Fruit fly (Drosophila melanogaster): ENCODE results near the gene Hsp22.

The Hsp22 gene

dm6 chr3L:9398435-9398981 is 25.8 kb downstream of the Hsp22 start:
- no peak for TF ChIP-seq vri (GFP tag; optimal IDR thresholded peaks at IDR 0.05)
- no peak for TF ChIP-seq esn (GFP tag; optimal IDR thresholded peaks at IDR 0.05)
- peak; percentile 16 for TF ChIP-seq cyc (GFP tag; optimal IDR thresholded peaks at IDR 0.05)
- no peak for TF ChIP-seq Smox (GFP tag; optimal IDR thresholded peaks at IDR 0.05)
- TF ChIP-seq fd59A (GFP tag; optimal IDR thresholded peaks at IDR 0.05), result no peak
- TF ChIP-seq CG6808 (GFP tag; optimal IDR thresholded peaks at IDR 0.05), result peak; percentile 5
- no peak for TF ChIP-seq CG8319 (GFP tag; optimal IDR thresholded peaks at IDR 0.05)
- TF ChIP-seq topi (GFP tag; optimal IDR thresholded peaks at IDR 0.05), result no peak
- TF ChIP-seq Blimp-1 (GFP tag; optimal IDR thresholded peaks at IDR 0.05), result no peak
- TF ChIP-seq CG11294 (GFP tag; IDR thresholded peaks at IDR 0.05), result peak; percentile 39
- no peak for TF ChIP-seq Ets21C (GFP tag; optimal IDR thresholded peaks at IDR 0.05)
- peak; percentile 19 for TF ChIP-seq Sox14 (GFP tag; optimal IDR thresholded peaks at IDR 0.05)
- no peak for TF ChIP-seq Hr38 (GFP tag; optimal IDR thresholded peaks at IDR 0.05)
- peak in 1 of 2 experiments; percentile 12 for TF ChIP-seq salr (GFP tag; optimal IDR thresholded peaks at IDR 0.05)
- TF ChIP-seq Hr39 (GFP tag; optimal IDR thresholded peaks at IDR 0.05), result no peak
- TF ChIP-seq Lpt (GFP tag; optimal IDR thresholded peaks at IDR 0.05), result no peak
- TF ChIP-seq lz (GFP tag; optimal IDR thresholded peaks at IDR 0.05), result no peak
- no peak for TF ChIP-seq Eip75B (GFP tag; optimal IDR thresholded peaks at IDR 0.05)
- no peak for TF ChIP-seq CG16779 (tag; optimal IDR thresholded peaks at IDR 0.05)
- no peak for TF ChIP-seq CG6854 (GFP tag; optimal IDR thresholded peaks at IDR 0.05)
- no peak for TF ChIP-seq pdm3 (GFP tag; optimal IDR thresholded peaks at IDR 0.05)
- TF ChIP-seq fd85E (GFP tag; optimal IDR thresholded peaks at IDR 0.05), result no peak
- TF ChIP-seq OdsH (GFP tag; optimal IDR thresholded peaks at IDR 0.05), result peak; percentile 21
- no peak for TF ChIP-seq CG8632 (GFP tag; optimal IDR thresholded peaks at IDR 0.05)
- TF ChIP-seq CG10631 (GFP tag; optimal IDR thresholded peaks at IDR 0.05), result no peak
- no peak for TF ChIP-seq CG32006 (GFP tag; optimal IDR thresholded peaks at IDR 0.05)
- TF ChIP-seq CG15336 (GFP tag; IDR thresholded peaks at IDR 0.05), result no peak
- no peak for TF ChIP-seq Hr4 (GFP tag; optimal IDR thresholded peaks at IDR 0.05)
- TF ChIP-seq CG7368 (GFP tag; optimal IDR thresholded peaks at IDR 0.05), result peak; percentile 11
- TF ChIP-seq net (GFP tag; optimal IDR thresholded peaks at IDR 0.05), result peak; percentile 6
- peak; percentile 24 to 25 for TF ChIP-seq ss (GFP tag; optimal IDR thresholded peaks at IDR 0.05)
- no peak for TF ChIP-seq dac (GFP tag; optimal IDR thresholded peaks at IDR 0.05)
- TF ChIP-seq CG6792 (GFP tag; optimal IDR thresholded peaks at IDR 0.05), result no peak
- TF ChIP-seq Met (GFP tag; optimal IDR thresholded peaks at IDR 0.05), result no peak
- TF ChIP-seq CG10669 (GFP tag; optimal IDR thresholded peaks at IDR 0.05), result peak; percentile 21
- TF ChIP-seq CG31627 (GFP tag; optimal IDR thresholded peaks at IDR 0.05), result no peak
- no peak for TF ChIP-seq achi (GFP tag; optimal IDR thresholded peaks at IDR 0.05)
- TF ChIP-seq CG3032 (tag; optimal IDR thresholded peaks at IDR 0.05), result peak; percentile 39
- peak; percentile 3 for TF ChIP-seq CG11902 (GFP tag; optimal IDR thresholded peaks at IDR 0.05)
- TF ChIP-seq CG6163 (GFP tag; IDR thresholded peaks at IDR 0.05), result peak; percentile 31; the same call in 1 of the 3 replicates
- no peak for TF ChIP-seq svp (GFP tag)
- no peak for TF ChIP-seq CG9139 (GFP tag; optimal IDR thresholded peaks at IDR 0.05)
- TF ChIP-seq Ets96B (tag; optimal IDR thresholded peaks at IDR 0.05), result peak; percentile 8
- TF ChIP-seq CG8119 (GFP tag; IDR thresholded peaks at IDR 0.05), result 0 out of 3 replicates have a peak, but pooled peaks have one; percentile 25
- no peak for TF ChIP-seq CG4318 (GFP tag; optimal IDR thresholded peaks at IDR 0.05)
- TF ChIP-seq spab (GFP tag; optimal IDR thresholded peaks at IDR 0.05), result peak; percentile 14
- TF ChIP-seq Eip78C (GFP tag), result peak; percentile 50
- no peak for TF ChIP-seq acj6 (GFP tag; optimal IDR thresholded peaks at IDR 0.05)
- no peak for TF ChIP-seq dsx (GFP tag; optimal IDR thresholded peaks at IDR 0.05; ENCODE audit: poor library complexity, severe bottlenecking)
- no peak for TF ChIP-seq Sox15 (GFP tag; optimal IDR thresholded peaks at IDR 0.05)
- peak; percentile 8 for TF ChIP-seq CG1621 (tag; optimal IDR thresholded peaks at IDR 0.05)
- no peak; the same call in 1 of the 3 replicates for TF ChIP-seq eg (GFP tag; IDR thresholded peaks at IDR 0.05)
